Worm (Caenorhabditis elegans): Measurements from ENCODE around the gene cdk-11.2.

DNA sequence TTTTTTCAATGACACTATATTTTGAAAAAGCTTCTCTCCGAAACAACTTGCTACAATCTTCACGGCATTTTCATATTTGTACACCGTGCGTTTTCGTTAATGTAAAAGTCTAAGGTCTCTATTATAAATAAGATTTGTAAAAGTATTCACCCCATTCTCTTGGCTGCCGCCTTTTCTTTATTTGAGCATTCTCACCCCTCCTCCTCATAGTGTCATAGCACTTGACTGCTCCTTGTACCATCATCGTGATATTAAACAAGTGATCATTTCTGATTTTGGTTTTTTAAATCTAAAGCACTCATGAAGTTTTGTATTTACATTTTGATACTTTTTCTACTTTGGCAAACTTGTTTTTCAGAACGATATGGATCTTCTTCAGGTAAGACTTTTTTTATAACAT, 12.7 kb downstream of the cdk-11.2 start, which contains the start of gene ZC504.1:
- TF ChIP-seq ceh-16 (tag; optimal IDR thresholded peaks at IDR 0.05) (no peak), nhr-23 (tag; optimal IDR thresholded peaks at IDR 0.05) (no peak)

All from whole organism, L2 larva.